Worm (Caenorhabditis elegans): ENCODE measurements around the gene grl-17.

The grl-17 gene

ce11 chrV:13578637-13579036 lies 14.9 kb upstream of the grl-17 start, which contains the start of gene C50B8.6:
C50B8.6 (plus strand) TSS chrV:13578972.
- TF ChIP-seq unc-120 (tag; optimal IDR thresholded peaks at IDR 0.05; ENCODE audit: poor library complexity, severe bottlenecking): no peak
- TF ChIP-seq ceh-83 (GFP tag; optimal IDR thresholded peaks at IDR 0.05): no peak
- TF ChIP-seq hlh-1 (tag; optimal IDR thresholded peaks at IDR 0.05): no peak
- no peak for TF ChIP-seq unc-39 (tag; optimal IDR thresholded peaks at IDR 0.05)
- no peak for TF ChIP-seq unc-62 (GFP tag; optimal IDR thresholded peaks at IDR 0.05)
- TF ChIP-seq tbx-8 (GFP tag; optimal IDR thresholded peaks at IDR 0.05): no peak
- TF ChIP-seq nhr-2 (tag; optimal IDR thresholded peaks at IDR 0.05): no peak
- no peak for TF ChIP-seq drap-1 (GFP tag; optimal IDR thresholded peaks at IDR 0.05)
- TF ChIP-seq mep-1 (tag; optimal IDR thresholded peaks at IDR 0.05): no peak
- no peak for TF ChIP-seq nhr-28 (tag; optimal IDR thresholded peaks at IDR 0.05)
- TF ChIP-seq elt-1 (tag; optimal IDR thresholded peaks at IDR 0.05; ENCODE audit: borderline replicate concordance, insufficient read depth): no peak
- no peak for TF ChIP-seq sem-2 (GFP tag; optimal IDR thresholded peaks at IDR 0.05)
- no peak for TF ChIP-seq mls-2 (tag; optimal IDR thresholded peaks at IDR 0.05)
- TF ChIP-seq ztf-11 (tag; optimal IDR thresholded peaks at IDR 0.05): no peak
- no peak for TF ChIP-seq cnd-1 (tag; optimal IDR thresholded peaks at IDR 0.05)
- no peak for TF ChIP-seq nhr-76 (tag; optimal IDR thresholded peaks at IDR 0.05)

ce11 chrV:13577463-13577862 lies 13.7 kb upstream of the grl-17 start:
- TF ChIP-seq ceh-39 (tag; optimal IDR thresholded peaks at IDR 0.05) (no peak), nhr-28 (tag; optimal IDR thresholded peaks at IDR 0.05) (no peak), drap-1 (GFP tag; optimal IDR thresholded peaks at IDR 0.05) (no peak), hlh-1 (tag; optimal IDR thresholded peaks at IDR 0.05) (no peak), flh-1 (GFP tag; optimal IDR thresholded peaks at IDR 0.05) (no peak), pha-4 (tag; optimal IDR thresholded peaks at IDR 0.05) (no peak), lin-13 (tag; optimal IDR thresholded peaks at IDR 0.05) (no peak), ces-1 (GFP tag; optimal IDR thresholded peaks at IDR 0.05) (no peak), ceh-43 (GFP tag; optimal IDR thresholded peaks at IDR 0.05) (no peak), mep-1 (tag; optimal IDR thresholded peaks at IDR 0.05) (no peak), unc-120 (tag; optimal IDR thresholded peaks at IDR 0.05; ENCODE audit: poor library complexity, severe bottlenecking) (no peak), elt-1 (tag; optimal IDR thresholded peaks at IDR 0.05; ENCODE audit: borderline replicate concordance, insufficient read depth) (no peak)

- TF ChIP-seq sptf-1 (tag; optimal IDR thresholded peaks at IDR 0.05) (no peak), ham-2 (GFP tag; optimal IDR thresholded peaks at IDR 0.05) (no peak), nhr-237 (tag; optimal IDR thresholded peaks at IDR 0.05) (no peak), lin-32 (GFP tag; optimal IDR thresholded peaks at IDR 0.05) (no peak), unc-39 (tag; optimal IDR thresholded peaks at IDR 0.05) (no peak), mep-1 (tag; optimal IDR thresholded peaks at IDR 0.05) (no peak), nhr-2 (tag; optimal IDR thresholded peaks at IDR 0.05) (no peak), pha-4 (tag; optimal IDR thresholded peaks at IDR 0.05) (no peak), unc-120 (tag; optimal IDR thresholded peaks at IDR 0.05; ENCODE audit: poor library complexity, severe bottlenecking) (no peak), sem-2 (GFP tag; optimal IDR thresholded peaks at IDR 0.05) (no peak)
Observed at ce11 chrV:13576828-13577227, 13.1 kb upstream of the grl-17 start.

- TF ChIP-seq pha-4 (tag; optimal IDR thresholded peaks at IDR 0.05): peak; percentile 94
- TF ChIP-seq nhr-237 (tag; optimal IDR thresholded peaks at IDR 0.05): no peak
- no peak for TF ChIP-seq ceh-43 (GFP tag; optimal IDR thresholded peaks at IDR 0.05)
- no peak for TF ChIP-seq ham-2 (GFP tag; optimal IDR thresholded peaks at IDR 0.05)
Observed at ce11 chrV:13575866-13576265, 12.1 kb upstream of the grl-17 start.

ce11 chrV:13571714-13572258 lies 8.0 kb upstream of the grl-17 start, which contains the start of gene C50B8.4:
C50B8.4 (plus strand) TSS chrV:13572012.
- no peak for TF ChIP-seq unc-62 (GFP tag; optimal IDR thresholded peaks at IDR 0.05)
- TF ChIP-seq nhr-28 (tag; optimal IDR thresholded peaks at IDR 0.05): no peak

ce11 chrV:13568533-13568932 lies 4.8 kb upstream of the grl-17 start, which contains the start of the genes nuaf-1 and bir-2:
nuaf-1 (minus strand) TSS chrV:13568630.
bir-2 (plus strand) TSS chrV:13568850.
- peak; percentile 19 for TF ChIP-seq nhr-2 (tag; optimal IDR thresholded peaks at IDR 0.05)
- TF ChIP-seq nhr-12 (tag; optimal IDR thresholded peaks at IDR 0.05): no peak
- peak; percentile 49 for TF ChIP-seq lsy-2 (tag; optimal IDR thresholded peaks at IDR 0.05)
- no peak for TF ChIP-seq tbx-8 (GFP tag; optimal IDR thresholded peaks at IDR 0.05)
- TF ChIP-seq mep-1 (tag; optimal IDR thresholded peaks at IDR 0.05): peak; percentile 27
